Worm (Caenorhabditis elegans) whole organism, young adult: Measurements from ENCODE around the gene F41G3.20.

Source experiments
- ZK185.1 ChIP-seq: sonication (generic microtip); optimal IDR thresholded peaks from 2 replicates; lab custom pipeline; 2016; ENCODE audit warnings: mild to moderate bottlenecking, missing genetic modification characterization, missing compliant biosample characterization; ENCODE audit not compliant: poor library complexity, severe bottlenecking
- xnd-1 ChIP-seq: sonication (generic microtip); optimal IDR thresholded peaks from 2 replicates; lab custom pipeline; 2016; ENCODE audit warnings: missing genotype, missing genetic modification reagents, missing genetic modification characterization, missing compliant biosample characterization

ce11 chrII:6768014-6768413 is 17.2 kb upstream of the F41G3.20 start, which contains the start of gene F41G3.18:
- TF ChIP-seq ZK185.1: no peak
- no peak for TF ChIP-seq xnd-1 (tag; lab: Kevin White, UChicago)
